Worm (Caenorhabditis elegans) whole organism, L1 larva: ENCODE measurements around the gene ast-1.
A peak's percentile ranks its signal among the peaks of the same experiment; 100 is the strongest.

Experiments used
- C34B4.2 ChIP-seq: sonication (generic microtip); optimal IDR thresholded peaks from 2 replicates; lab custom pipeline; 2017; ENCODE audit warnings: mild to moderate bottlenecking, missing genetic modification characterization, missing compliant biosample characterization
- F16B12.6 ChIP-seq: fragments of 150-350 bp; optimal IDR thresholded peaks from 2 replicates; lab custom pipeline; 2014; ENCODE audit warnings: missing biosample characterization, missing genetic modification characterization
- aha-1 ChIP-seq: fragments of 150-350 bp; optimal IDR thresholded peaks from 2 replicates; lab custom pipeline; 2014; ENCODE audit warnings: missing biosample characterization, missing genetic modification characterization
- alr-1 ChIP-seq: fragments of 200-800 bp; sonication (Bioruptor generic); optimal IDR thresholded peaks from 2 replicates; lab custom pipeline; 2018; ENCODE audit warnings: borderline replicate concordance, mild to moderate bottlenecking, missing genetic modification characterization, missing compliant biosample characterization
- aly-2 ChIP-seq: fragments of 150-350 bp; optimal IDR thresholded peaks from 2 replicates; lab custom pipeline; 2014; ENCODE audit warnings: missing biosample characterization, missing genetic modification characterization
- ama-1 ChIP-seq: fragments of 150-350 bp; optimal IDR thresholded peaks from 2 replicates; lab custom pipeline; 2014
- blmp-1 ChIP-seq: fragments of 150-350 bp; optimal IDR thresholded peaks from 2 replicates; lab custom pipeline; 2014; ENCODE audit warnings: missing biosample characterization, missing genetic modification characterization
- ceh-8 ChIP-seq: fragments of 200-800 bp; sonication (Bioruptor generic); optimal IDR thresholded peaks from 2 replicates; lab custom pipeline; 2018; ENCODE audit warnings: mild to moderate bottlenecking, missing genetic modification characterization, moderate library complexity, missing compliant biosample characterization
- ceh-82 ChIP-seq, 3 experiments: fragments of 150-350 bp in 1 of 3; sonication (generic microtip) in 2 of 3; optimal IDR thresholded peaks; 2 replicates each; lab custom pipeline; 2014 to 2017; ENCODE audit warnings: missing biosample characterization in 3 of 3, missing genetic modification characterization in 3 of 3
- ceh-88 ChIP-seq: fragments of 200-800 bp; sonication (Bioruptor generic); IDR thresholded peaks from 2 replicates; pipeline ENCODE4 v1.3.6; 2022; ENCODE audit warnings: missing genetic modification characterization, missing compliant biosample characterization
- ceh-90 ChIP-seq: sonication (generic microtip); optimal IDR thresholded peaks from 2 replicates; lab custom pipeline; 2016; ENCODE audit warnings: missing genetic modification characterization, missing compliant biosample characterization
- ces-1 ChIP-seq: fragments of 150-350 bp; optimal IDR thresholded peaks from 2 replicates; lab custom pipeline; 2014; ENCODE audit warnings: missing biosample characterization, missing genetic modification reagents, missing genetic modification characterization
- dsc-1 ChIP-seq: sonication (generic microtip); optimal IDR thresholded peaks from 2 replicates; lab custom pipeline; 2016; ENCODE audit warnings: mild to moderate bottlenecking, missing genetic modification characterization, missing compliant biosample characterization
- efl-3 ChIP-seq: fragments of 200-800 bp; sonication (Bioruptor generic); optimal IDR thresholded peaks from 2 replicates; lab custom pipeline; 2018; ENCODE audit warnings: mild to moderate bottlenecking, missing genetic modification characterization, missing compliant biosample characterization
- elt-2 ChIP-seq: sonication (generic microtip); optimal IDR thresholded peaks from 2 replicates; lab custom pipeline; 2016; ENCODE audit warnings: missing genetic modification characterization, mild to moderate bottlenecking, inconsistent platforms, missing compliant biosample characterization, missing genetic modification reagents
- elt-3 ChIP-seq, 6 experiments: fragments of 150-350 bp in 1 of 6; sonication (generic microtip); optimal IDR thresholded peaks; 2 replicates each; lab custom pipeline; 2017 to 2018; ENCODE audit warnings: missing biosample characterization in 6 of 6, missing genetic modification characterization in 6 of 6, inconsistent platforms in 1 of 6
- fkh-10 ChIP-seq: sonication (generic microtip); optimal IDR thresholded peaks from 2 replicates; lab custom pipeline; 2017; ENCODE audit warnings: missing biosample characterization, missing genetic modification reagents, missing genetic modification characterization
- fkh-8 ChIP-seq: sonication (generic microtip); optimal IDR thresholded peaks from 2 replicates; lab custom pipeline; 2016; ENCODE audit warnings: mild to moderate bottlenecking, missing genetic modification characterization, missing compliant biosample characterization
- irx-1 ChIP-seq: sonication (generic microtip); optimal IDR thresholded peaks from 2 replicates; lab custom pipeline; 2016; ENCODE audit warnings: missing genetic modification characterization, missing compliant biosample characterization
- lin-14 ChIP-seq: fragments of 200-800 bp; sonication (Bioruptor generic); optimal IDR thresholded peaks from 2 replicates; lab custom pipeline; 2018; ENCODE audit warnings: mild to moderate bottlenecking, missing genetic modification characterization, moderate library complexity, missing compliant biosample characterization
- lin-35 ChIP-seq, 2 experiments: fragments of 150-350 bp; optimal IDR thresholded peaks; 2 replicates each; lab custom pipeline; 2014; ENCODE audit warnings: missing biosample characterization in 2 of 2, missing genetic modification characterization in 2 of 2, missing genetic modification reagents in 2 of 2
- lin-39 ChIP-seq: fragments of 150-350 bp; optimal IDR thresholded peaks from 2 replicates; lab custom pipeline; 2014; ENCODE audit warnings: missing biosample characterization, missing genetic modification reagents, missing genetic modification characterization
- mdl-1 ChIP-seq, 2 experiments: fragments of 150-350 bp; optimal IDR thresholded peaks; 2 replicates each; lab custom pipeline; 2014 to 2017; ENCODE audit warnings: missing biosample characterization in 2 of 2, missing genetic modification characterization in 2 of 2, inconsistent platforms in 1 of 2
- nhr-11 ChIP-seq: fragments of 150-350 bp; optimal IDR thresholded peaks from 2 replicates; lab custom pipeline; 2014; ENCODE audit warnings: missing biosample characterization, missing genetic modification characterization
- nhr-19 ChIP-seq: fragments of 200-800 bp; sonication (Bioruptor generic); conservative IDR thresholded peaks from 2 replicates; pipeline ENCODE4 v1.3.6; 2022; ENCODE audit warnings: missing genetic modification characterization, missing compliant biosample characterization
- nhr-20 ChIP-seq: sonication (generic microtip); optimal IDR thresholded peaks from 2 replicates; lab custom pipeline; 2016; ENCODE audit warnings: mild to moderate bottlenecking, missing genetic modification characterization, missing compliant biosample characterization
- nhr-28 ChIP-seq: fragments of 150-350 bp; optimal IDR thresholded peaks from 2 replicates; lab custom pipeline; 2014; ENCODE audit warnings: missing biosample characterization, missing genetic modification characterization
- nhr-47 ChIP-seq: sonication (generic microtip); optimal IDR thresholded peaks from 2 replicates; lab custom pipeline; 2016; ENCODE audit warnings: mild to moderate bottlenecking, missing genetic modification characterization, moderate library complexity, missing compliant biosample characterization
- nhr-71 ChIP-seq: sonication (generic microtip); optimal IDR thresholded peaks from 2 replicates; lab custom pipeline; 2016; ENCODE audit warnings: mild to moderate bottlenecking, missing genetic modification characterization, moderate library complexity, missing compliant biosample characterization
- nhr-76 ChIP-seq: sonication (generic microtip); optimal IDR thresholded peaks from 2 replicates; lab custom pipeline; 2017; ENCODE audit warnings: missing biosample characterization, missing genetic modification characterization
- nhr-85 ChIP-seq: sonication (generic microtip); peaks from one replicate; lab custom pipeline; 2016; ENCODE audit warnings: missing genetic modification characterization, inconsistent platforms, missing compliant biosample characterization
- nhr-90 ChIP-seq: sonication (generic microtip); optimal IDR thresholded peaks from 2 replicates; lab custom pipeline; 2016; ENCODE audit warnings: mild to moderate bottlenecking, missing genetic modification characterization, missing compliant biosample characterization; ENCODE audit not compliant: poor library complexity
- pag-3 ChIP-seq: sonication (generic microtip); optimal IDR thresholded peaks from 2 replicates; lab custom pipeline; 2017; ENCODE audit warnings: missing genetic modification characterization, mild to moderate bottlenecking, missing compliant biosample characterization, antibody characterized with exemption, borderline replicate concordance; ENCODE audit not compliant: insufficient read depth
- pax-3 ChIP-seq: fragments of 200-800 bp; sonication (Bioruptor generic); optimal IDR thresholded peaks from 2 replicates; lab custom pipeline; 2018; ENCODE audit warnings: mild to moderate bottlenecking, missing genetic modification characterization, moderate library complexity, missing compliant biosample characterization
- pqm-1 ChIP-seq: sonication (generic microtip); optimal IDR thresholded peaks from 3 replicates; lab custom pipeline; 2017; ENCODE audit warnings: missing biosample characterization, missing genetic modification characterization
- rnt-1 ChIP-seq: sonication (generic microtip); optimal IDR thresholded peaks from 2 replicates; lab custom pipeline; 2016; ENCODE audit warnings: mild to moderate bottlenecking, missing genetic modification characterization, moderate library complexity, missing compliant biosample characterization
- snpc-4 ChIP-seq: fragments of 150-350 bp; optimal IDR thresholded peaks from 2 replicates; lab custom pipeline; 2014; ENCODE audit warnings: missing biosample characterization, missing genetic modification characterization
- snu-23 ChIP-seq: sonication (generic microtip); optimal IDR thresholded peaks from 2 replicates; lab custom pipeline; 2016; ENCODE audit warnings: missing genetic modification characterization, missing compliant biosample characterization
- sup-37 ChIP-seq: fragments of 200-800 bp; sonication (Bioruptor generic); optimal IDR thresholded peaks from 2 replicates; lab custom pipeline; 2018; ENCODE audit warnings: mild to moderate bottlenecking, missing genetic modification characterization, missing compliant biosample characterization
- swsn-7 ChIP-seq: sonication (generic microtip); optimal IDR thresholded peaks from 2 replicates; lab custom pipeline; 2016; ENCODE audit warnings: missing genetic modification characterization, missing compliant biosample characterization
- tbx-2 ChIP-seq: sonication (generic microtip); optimal IDR thresholded peaks from 2 replicates; lab custom pipeline; 2016; ENCODE audit warnings: missing genetic modification characterization, missing compliant biosample characterization
- unc-130 ChIP-seq: fragments of 150-350 bp; optimal IDR thresholded peaks from 2 replicates; lab custom pipeline; 2017; ENCODE audit warnings: missing biosample characterization, missing genetic modification characterization, inconsistent platforms
- unc-30 ChIP-seq: sonication (generic microtip); optimal IDR thresholded peaks from 2 replicates; lab custom pipeline; 2017; ENCODE audit warnings: missing biosample characterization, missing genetic modification characterization
- unc-62 ChIP-seq: fragments of 150-350 bp; optimal IDR thresholded peaks from 2 replicates; lab custom pipeline; 2014; ENCODE audit warnings: missing biosample characterization, missing genetic modification reagents, missing genetic modification characterization
- xbp-1 ChIP-seq: sonication (generic microtip); optimal IDR thresholded peaks from 2 replicates; lab custom pipeline; 2016; ENCODE audit warnings: missing genetic modification characterization, missing compliant biosample characterization
- ztf-11 ChIP-seq, 2 experiments: sonication (generic microtip); optimal IDR thresholded peaks; 2 replicates each; lab custom pipeline; 2016 to 2017; ENCODE audit warnings: missing genetic modification characterization in 2 of 2, missing biosample characterization in 1 of 2, missing compliant biosample characterization in 1 of 2

ast-1 gene

ce11 chrII:4090790-4091189, 44.4 kb downstream of the ast-1 start:
- TF ChIP-seq elt-3 (tag; optimal IDR thresholded peaks at IDR 0.05; lab: Kevin White, UChicago) (peak in 1 of 6 experiments; percentile 16), ceh-8 (GFP tag; lab: Kevin White, UChicago) (no peak), F16B12.6 (tag; lab: Kevin White, UChicago) (no peak), ceh-82 (tag; optimal IDR thresholded peaks at IDR 0.05; lab: Kevin White, UChicago) (no peak), ama-1 (peak; percentile 50), nhr-47 (tag; lab: Kevin White, UChicago) (peak; percentile 4), efl-3 (GFP tag; lab: Kevin White, UChicago) (no peak), ceh-90 (tag; lab: Kevin White, UChicago) (no peak), nhr-71 (tag; lab: Kevin White, UChicago) (peak; percentile 65), snu-23 (peak; percentile 8), nhr-11 (tag; lab: Kevin White, UChicago) (no peak), unc-30 (no peak), C34B4.2 (no peak), rnt-1 (tag; lab: Kevin White, UChicago) (peak; percentile 17), nhr-19 (GFP tag; lab: Robert Waterston, UW) (peak; percentile 59), pag-3 (no peak), nhr-90 (tag; lab: Kevin White, UChicago) (peak; percentile 33), ztf-11 (tag; optimal IDR thresholded peaks at IDR 0.05; lab: Kevin White, UChicago) (no peak), ceh-88 (no peak), blmp-1 (tag; lab: Kevin White, UChicago) (peak; percentile 15), swsn-7 (tag; lab: Kevin White, UChicago) (no peak), sup-37 (GFP tag; lab: Kevin White, UChicago) (no peak), pqm-1 (tag; lab: Kevin White, UChicago) (no peak), unc-62 (GFP tag; lab: Kevin White, UChicago) (no peak), snpc-4 (no peak), nhr-85 (peak; percentile 67), aly-2 (tag; lab: Kevin White, UChicago) (no peak), dsc-1 (tag; lab: Kevin White, UChicago) (no peak), nhr-28 (tag; lab: Kevin White, UChicago) (no peak), lin-39 (tag; lab: Kevin White, UChicago) (no peak), ces-1 (GFP tag; lab: Kevin White, UChicago) (no peak), tbx-2 (tag; lab: Kevin White, UChicago) (peak; percentile 48), fkh-8 (tag; lab: Kevin White, UChicago) (no peak), pax-3 (tag; lab: Kevin White, UChicago) (no peak), fkh-10 (GFP tag; lab: Kevin White, UChicago) (no peak), elt-2 (tag; lab: Kevin White, UChicago) (peak; percentile 38), lin-14 (GFP tag; lab: Kevin White, UChicago) (peak; percentile 59), nhr-76 (tag; lab: Kevin White, UChicago) (no peak), nhr-20 (tag; lab: Kevin White, UChicago) (peak; percentile 56), xbp-1 (no peak), mdl-1 (tag; optimal IDR thresholded peaks at IDR 0.05; lab: Kevin White, UChicago) (peak in 1 of 2 experiments; percentile 69), unc-130 (tag; lab: Kevin White, UChicago) (peak; percentile 14), aha-1 (tag; lab: Kevin White, UChicago) (no peak), alr-1 (no peak), lin-35 (GFP tag; optimal IDR thresholded peaks at IDR 0.05; lab: Kevin White, UChicago) (peak in 1 of 2 experiments; percentile 63), irx-1 (tag; lab: Kevin White, UChicago) (no peak)
